Worm (Caenorhabditis elegans): ENCODE data around the gene fbxb-50.

fbxb-50 gene

ce11 chrII:1550501-1550900 is 5.7 kb upstream of the fbxb-50 start, which contains the start of the genes fbxb-52 and fbxb-51:
TSS of gene fbxb-52 (minus strand) at chrII:1550601.
TSS of gene fbxb-51 (plus strand) at chrII:1550712.
- no peak for TF ChIP-seq blmp-1 (tag; optimal IDR thresholded peaks at IDR 0.05)
- TF ChIP-seq nhr-28 (tag; optimal IDR thresholded peaks at IDR 0.05): no peak
- no peak for TF ChIP-seq ceh-83 (GFP tag; optimal IDR thresholded peaks at IDR 0.05)
- no peak for TF ChIP-seq hlh-1 (tag; optimal IDR thresholded peaks at IDR 0.05)
- TF ChIP-seq mab-5 (tag; optimal IDR thresholded peaks at IDR 0.05): no peak
- no peak for TF ChIP-seq zip-8 (tag; optimal IDR thresholded peaks at IDR 0.05)
- no peak for TF ChIP-seq lin-32 (GFP tag; optimal IDR thresholded peaks at IDR 0.05)
- no peak for TF ChIP-seq nhr-76 (tag; optimal IDR thresholded peaks at IDR 0.05)
- no peak for TF ChIP-seq pha-4 (tag; optimal IDR thresholded peaks at IDR 0.05)
- TF ChIP-seq drap-1 (GFP tag; optimal IDR thresholded peaks at IDR 0.05): no peak
- TF ChIP-seq unc-39 (tag; optimal IDR thresholded peaks at IDR 0.05): no peak
- no peak for TF ChIP-seq sptf-1 (tag; optimal IDR thresholded peaks at IDR 0.05)

ce11 chrII:1560839-1561238 is 4.6 kb downstream of the fbxb-50 start:
- no peak for TF ChIP-seq sptf-1 (tag; optimal IDR thresholded peaks at IDR 0.05)
- TF ChIP-seq lin-32 (GFP tag; optimal IDR thresholded peaks at IDR 0.05): no peak
- no peak for TF ChIP-seq nhr-76 (tag; optimal IDR thresholded peaks at IDR 0.05)
- no peak for TF ChIP-seq nhr-12 (tag; optimal IDR thresholded peaks at IDR 0.05)
- TF ChIP-seq pha-4 (tag; optimal IDR thresholded peaks at IDR 0.05): no peak
- no peak for TF ChIP-seq blmp-1 (tag; optimal IDR thresholded peaks at IDR 0.05)
- no peak for TF ChIP-seq lsy-2 (tag; optimal IDR thresholded peaks at IDR 0.05)
- no peak for TF ChIP-seq drap-1 (GFP tag; optimal IDR thresholded peaks at IDR 0.05)
- no peak for TF ChIP-seq ceh-39 (tag; optimal IDR thresholded peaks at IDR 0.05)
- TF ChIP-seq flh-1 (GFP tag; optimal IDR thresholded peaks at IDR 0.05): no peak
- TF ChIP-seq ham-2 (GFP tag; optimal IDR thresholded peaks at IDR 0.05): no peak
- no peak for TF ChIP-seq mep-1 (tag; optimal IDR thresholded peaks at IDR 0.05)
- no peak for TF ChIP-seq ceh-43 (GFP tag; optimal IDR thresholded peaks at IDR 0.05)
- no peak for TF ChIP-seq sem-2 (GFP tag; optimal IDR thresholded peaks at IDR 0.05)
- TF ChIP-seq bed-3 (GFP tag; optimal IDR thresholded peaks at IDR 0.05): no peak
- TF ChIP-seq nhr-2 (tag; optimal IDR thresholded peaks at IDR 0.05): no peak
- TF ChIP-seq zip-8 (tag; optimal IDR thresholded peaks at IDR 0.05): no peak
- TF ChIP-seq mls-2 (tag; optimal IDR thresholded peaks at IDR 0.05): no peak
- TF ChIP-seq lin-13 (tag; optimal IDR thresholded peaks at IDR 0.05): no peak
- no peak for TF ChIP-seq elt-1 (tag; optimal IDR thresholded peaks at IDR 0.05; ENCODE audit: borderline replicate concordance, insufficient read depth)

- TF ChIP-seq unc-62 (GFP tag; optimal IDR thresholded peaks at IDR 0.05) (no peak), ceh-39 (tag; optimal IDR thresholded peaks at IDR 0.05) (no peak), M03D4.4 (tag; optimal IDR thresholded peaks at IDR 0.05) (no peak), ceh-43 (GFP tag; optimal IDR thresholded peaks at IDR 0.05) (no peak), lsy-2 (tag; optimal IDR thresholded peaks at IDR 0.05) (no peak), mab-5 (tag; optimal IDR thresholded peaks at IDR 0.05) (no peak), snpc-4 (tag; optimal IDR thresholded peaks at IDR 0.05) (no peak), ham-2 (GFP tag; optimal IDR thresholded peaks at IDR 0.05) (no peak), bed-3 (GFP tag; optimal IDR thresholded peaks at IDR 0.05) (no peak), nhr-12 (tag; optimal IDR thresholded peaks at IDR 0.05) (no peak), lin-32 (GFP tag; optimal IDR thresholded peaks at IDR 0.05) (no peak), elt-1 (tag; optimal IDR thresholded peaks at IDR 0.05; ENCODE audit: borderline replicate concordance, insufficient read depth) (no peak), nhr-76 (tag; optimal IDR thresholded peaks at IDR 0.05) (no peak)
Observed at ce11 chrII:1561863-1562262, 5.6 kb downstream of the fbxb-50 start, which contains the start of gene K05F6.14. TSS of gene K05F6.14 (plus strand) at chrII:1562163.

ce11 chrII:1567646-1568045 is 11.4 kb downstream of the fbxb-50 start, which contains the start of gene K05F6.8:
TSS of gene K05F6.8 (minus strand) at chrII:1567746.
- TF ChIP-seq lin-32 (GFP tag; optimal IDR thresholded peaks at IDR 0.05) (no peak), ztf-11 (tag; optimal IDR thresholded peaks at IDR 0.05) (no peak), nhr-12 (tag; optimal IDR thresholded peaks at IDR 0.05) (no peak), zip-8 (tag; optimal IDR thresholded peaks at IDR 0.05) (no peak), sem-2 (GFP tag; optimal IDR thresholded peaks at IDR 0.05) (no peak)

- TF ChIP-seq nhr-2 (tag; optimal IDR thresholded peaks at IDR 0.05): no peak
- TF ChIP-seq cnd-1 (tag; optimal IDR thresholded peaks at IDR 0.05): no peak
- TF ChIP-seq mab-5 (tag; optimal IDR thresholded peaks at IDR 0.05): no peak
- TF ChIP-seq snpc-4 (tag; optimal IDR thresholded peaks at IDR 0.05): no peak
- TF ChIP-seq lsy-2 (tag; optimal IDR thresholded peaks at IDR 0.05): no peak
- TF ChIP-seq ces-1 (GFP tag; optimal IDR thresholded peaks at IDR 0.05): no peak
- no peak for TF ChIP-seq lin-13 (tag; optimal IDR thresholded peaks at IDR 0.05)
- no peak for TF ChIP-seq tbx-8 (GFP tag; optimal IDR thresholded peaks at IDR 0.05)
- TF ChIP-seq elt-3 (tag; optimal IDR thresholded peaks at IDR 0.05): no peak
- TF ChIP-seq ceh-83 (GFP tag; optimal IDR thresholded peaks at IDR 0.05): no peak
- no peak for TF ChIP-seq nhr-12 (tag; optimal IDR thresholded peaks at IDR 0.05)
- no peak for TF ChIP-seq mls-2 (tag; optimal IDR thresholded peaks at IDR 0.05)
- no peak for TF ChIP-seq drap-1 (GFP tag; optimal IDR thresholded peaks at IDR 0.05)
- no peak for TF ChIP-seq hlh-1 (tag; optimal IDR thresholded peaks at IDR 0.05)
- TF ChIP-seq unc-39 (tag; optimal IDR thresholded peaks at IDR 0.05): no peak
- no peak for TF ChIP-seq nhr-28 (tag; optimal IDR thresholded peaks at IDR 0.05)
- no peak for TF ChIP-seq pha-4 (tag; optimal IDR thresholded peaks at IDR 0.05)
- no peak for TF ChIP-seq sem-2 (GFP tag; optimal IDR thresholded peaks at IDR 0.05)
Observed at ce11 chrII:1568214-1568613, 12.0 kb downstream of the fbxb-50 start, which contains the start of gene fbxb-49. TSS of gene fbxb-49 (plus strand) at chrII:1568514.

Data from whole organism, mixed stage, embryonic.